Fruit fly (Drosophila melanogaster): ENCODE measurements around the gene CG1208.

CG1208 gene

dm6 chr3R:5856215-5856614 is 24.8 kb downstream of the CG1208 start, which contains the start of the genes disp and ECSIT (continued):
- TF ChIP-seq Lim3 (GFP tag; IDR thresholded peaks at IDR 0.05) (no peak), fu2 (GFP tag; optimal IDR thresholded peaks at IDR 0.05) (no peak), CG12299 (tag; optimal IDR thresholded peaks at IDR 0.05) (no peak), CG4328 (GFP tag; optimal IDR thresholded peaks at IDR 0.05) (no peak), CG9609 (GFP tag; optimal IDR thresholded peaks at IDR 0.05) (peak; percentile 40), zfh2 (GFP tag; optimal IDR thresholded peaks at IDR 0.05) (peak; percentile 57), ase (GFP tag; IDR thresholded peaks at IDR 0.05) (no peak), MBD-R2 (GFP tag; IDR thresholded peaks at IDR 0.05) (peak; percentile 81), Poxn (GFP tag; IDR thresholded peaks at IDR 0.05) (no peak), CG11456 (GFP tag; IDR thresholded peaks at IDR 0.05) (no peak), CG10147 (GFP tag; optimal IDR thresholded peaks at IDR 0.05) (no peak), CG6689 (GFP tag; IDR thresholded peaks at IDR 0.05) (peak; percentile 48; the same call in 1 of the 2 replicates), lmd (GFP tag; IDR thresholded peaks at IDR 0.05) (no peak), Hey (tag; optimal IDR thresholded peaks at IDR 0.05) (no peak), CG7839 (tag; optimal IDR thresholded peaks at IDR 0.05) (no peak), CG4730 (GFP tag; IDR thresholded peaks at IDR 0.05) (no peak), NFAT (GFP tag; IDR thresholded peaks at IDR 0.05) (no peak; the same call in 1 of the 2 replicates), CG18476 (GFP tag; optimal IDR thresholded peaks at IDR 0.05) (no peak), CG11696 (GFP tag; IDR thresholded peaks at IDR 0.05) (no peak), CG3281 (GFP tag; optimal IDR thresholded peaks at IDR 0.05) (no peak), Adf1 (GFP tag; IDR thresholded peaks at IDR 0.05) (no peak), sima (GFP tag; optimal IDR thresholded peaks at IDR 0.05) (no peak), stc (GFP tag; IDR thresholded peaks at IDR 0.05) (no peak), CG13624 (GFP tag; optimal IDR thresholded peaks at IDR 0.05) (peak; percentile 43), E2f2 (GFP tag; IDR thresholded peaks at IDR 0.05) (no peak), HLHmδ (GFP tag; optimal IDR thresholded peaks at IDR 0.05) (no peak), tna (GFP tag; IDR thresholded peaks at IDR 0.05; ENCODE audit: partially characterized antibody) (no peak), klu (GFP tag; IDR thresholded peaks at IDR 0.05) (no peak), CG10267 (tag; optimal IDR thresholded peaks at IDR 0.05) (peak; percentile 95), CG15269 (tag; optimal IDR thresholded peaks at IDR 0.05) (no peak), MESR4 (GFP tag; optimal IDR thresholded peaks at IDR 0.05) (no peak), row (GFP tag; IDR thresholded peaks at IDR 0.05) (peak; percentile 91), Rfx (GFP tag; IDR thresholded peaks at IDR 0.05) (peak; percentile 48), CG14050 (GFP tag; IDR thresholded peaks at IDR 0.05) (no peak), lab (GFP tag; optimal IDR thresholded peaks at IDR 0.05) (no peak), HmgD (GFP tag; optimal IDR thresholded peaks at IDR 0.05) (peak; percentile 15), az2 (GFP tag; optimal IDR thresholded peaks at IDR 0.05) (no peak), zen2 (GFP tag; IDR thresholded peaks at IDR 0.05; ENCODE audit: partially characterized antibody) (no peak), CG6254 (GFP tag; optimal IDR thresholded peaks at IDR 0.05) (no peak), CG10959 (GFP tag; IDR thresholded peaks at IDR 0.05) (no peak), CG11560 (tag; IDR thresholded peaks at IDR 0.05) (no peak), rib (GFP tag; IDR thresholded peaks at IDR 0.05) (no peak), Stat92E (GFP tag; optimal IDR thresholded peaks at IDR 0.05) (no peak), CG17359 (tag; optimal IDR thresholded peaks at IDR 0.05) (no peak), al (GFP tag; IDR thresholded peaks at IDR 0.05) (no peak), CG14965 (GFP tag; optimal IDR thresholded peaks at IDR 0.05; ENCODE audit: borderline replicate concordance) (no peak), CG9932 (GFP tag; IDR thresholded peaks at IDR 0.05) (peak; percentile 31), corto (GFP tag; optimal IDR thresholded peaks at IDR 0.05) (no peak), CG15479 (GFP tag; optimal IDR thresholded peaks at IDR 0.05) (no peak), CG14860 (GFP tag; IDR thresholded peaks at IDR 0.05; ENCODE audit: partially characterized antibody) (no peak), Doc3 (GFP tag; IDR thresholded peaks at IDR 0.05; ENCODE audit: partially characterized antibody) (no peak), CG11247 (GFP tag; IDR thresholded peaks at IDR 0.05) (no peak)
